Worm (Caenorhabditis elegans) whole organism, L4/young adult: ENCODE data around the gene F14D2.11.

ENCODE experiments used
- W03F9.2 ChIP-seq: fragments of 150-350 bp; optimal IDR thresholded peaks from 2 replicates; lab custom pipeline; 2014; ENCODE audit warnings: missing biosample characterization, missing genetic modification characterization
- him-1 ChIP-seq: sonication (generic microtip); optimal IDR thresholded peaks from 2 replicates; lab custom pipeline; 2016; ENCODE audit warnings: missing genotype, missing genetic modification reagents, missing genetic modification characterization, missing compliant biosample characterization

ce11 chrII:3385736-3386135 lies 43.8 kb upstream of the F14D2.11 start, which contains the start of gene T06D4.2:
- no peak for TF ChIP-seq him-1 (tag; lab: Kevin White, UChicago)
- TF ChIP-seq W03F9.2 = no peak
